Fruit fly (Drosophila melanogaster) whole organism, embryonic: ENCODE measurements around the gene mRpL51.

Source experiments
- Blimp-1 ChIP-seq: fragments of 200-800 bp; sonication (Bioruptor generic); optimal IDR thresholded peaks from 3 replicates; lab custom pipeline; 2018; ENCODE audit warnings: missing biosample characterization, missing genetic modification characterization, mild to moderate bottlenecking, moderate library complexity, missing genetic modification reagents
- CG11504 ChIP-seq: fragments of 200-800 bp; sonication (Bioruptor generic); optimal IDR thresholded peaks from 3 replicates; lab custom pipeline; 2019; ENCODE audit warnings: missing biosample characterization, mild to moderate bottlenecking, missing genetic modification characterization, moderate library complexity
- CG1233 ChIP-seq: fragments of 200-800 bp; sonication (Bioruptor generic); optimal IDR thresholded peaks from 4 replicates; lab custom pipeline; 2018; ENCODE audit warnings: missing biosample characterization, mild to moderate bottlenecking, missing genetic modification characterization
- CG12744 ChIP-seq: fragments of 200-800 bp; sonication (Bioruptor generic); optimal IDR thresholded peaks from 2 replicates; lab custom pipeline; 2016; ENCODE audit warnings: missing biosample characterization, missing genetic modification characterization
- CG17612 ChIP-seq: fragments of 200-800 bp; sonication (Bioruptor generic); IDR thresholded peaks from 2 replicates; pipeline ENCODE4 v1.3.6; 2022; ENCODE audit warnings: missing biosample characterization, missing genetic modification characterization
- CG17802 ChIP-seq: fragments of 200-800 bp; sonication (Bioruptor generic); optimal IDR thresholded peaks from 2 replicates; lab custom pipeline; 2018; ENCODE audit warnings: missing biosample characterization, mild to moderate bottlenecking, missing genetic modification characterization, moderate library complexity
- CG17912 ChIP-seq: fragments of 200-800 bp; sonication (Bioruptor generic); optimal IDR thresholded peaks from 2 replicates; lab custom pipeline; 2018; ENCODE audit warnings: missing biosample characterization, mild to moderate bottlenecking, missing genetic modification characterization
- CG33213 ChIP-seq: fragments of 200-800 bp; sonication (Bioruptor generic); optimal IDR thresholded peaks from 3 replicates; lab custom pipeline; 2016; ENCODE audit warnings: missing biosample characterization, missing genetic modification characterization
- CG33557 ChIP-seq: fragments of 200-800 bp; sonication (Bioruptor generic); optimal IDR thresholded peaks from 2 replicates; lab custom pipeline; 2019; ENCODE audit warnings: missing biosample characterization, mild to moderate bottlenecking, missing genetic modification characterization, moderate library complexity
- CG42726 ChIP-seq: fragments of 200-800 bp; sonication (Bioruptor generic); IDR thresholded peaks from 2 replicates; pipeline ENCODE4 v1.3.6; 2022; ENCODE audit warnings: missing biosample characterization, missing genetic modification characterization; ENCODE audit not compliant: partially characterized antibody
- CG6175 ChIP-seq: fragments of 200-800 bp; sonication (Bioruptor generic); IDR thresholded peaks from 3 replicates; pipeline ENCODE4 v1.3.6; 2022; ENCODE audit warnings: missing biosample characterization, missing genetic modification characterization
- CG8388 ChIP-seq: fragments of 200-800 bp; sonication (Bioruptor generic); optimal IDR thresholded peaks from 2 replicates; lab custom pipeline; 2019; ENCODE audit warnings: missing biosample characterization, mild to moderate bottlenecking, missing genetic modification characterization, moderate library complexity
- CG9609 ChIP-seq: fragments of 200-800 bp; sonication (Bioruptor generic); optimal IDR thresholded peaks from 3 replicates; lab custom pipeline; 2016; ENCODE audit warnings: missing biosample characterization, missing genetic modification characterization
- CG9932 ChIP-seq: fragments of 200-800 bp; sonication (Bioruptor generic); IDR thresholded peaks from 2 replicates; pipeline ENCODE4 v1.3.6; 2022; ENCODE audit warnings: missing biosample characterization, missing genetic modification characterization
- Camta ChIP-seq: fragments of 200-800 bp; sonication (Bioruptor generic); optimal IDR thresholded peaks from 2 replicates; lab custom pipeline; 2016; ENCODE audit warnings: missing biosample characterization, missing genetic modification characterization
- Dad ChIP-seq: fragments of 200-800 bp; sonication (Bioruptor generic); optimal IDR thresholded peaks from 3 replicates; lab custom pipeline; 2016; ENCODE audit warnings: missing biosample characterization, missing genetic modification characterization
- Dll ChIP-seq: fragments of 200-800 bp; sonication (Bioruptor generic); IDR thresholded peaks from 4 replicates; pipeline ENCODE4 v1.3.6; 2022; ENCODE audit warnings: missing biosample characterization, missing genetic modification characterization; ENCODE audit not compliant: partially characterized antibody
- Doc2 ChIP-seq: fragments of 200-800 bp; sonication (Bioruptor generic); IDR thresholded peaks from 2 replicates; pipeline ENCODE4 v1.3.6; 2022; ENCODE audit warnings: missing biosample characterization, missing genetic modification characterization
- Hey ChIP-seq: fragments of 200-800 bp; sonication (Bioruptor generic); optimal IDR thresholded peaks from 3 replicates; lab custom pipeline; 2018; ENCODE audit warnings: missing biosample characterization, mild to moderate bottlenecking, missing genetic modification characterization
- Poxn ChIP-seq: fragments of 200-800 bp; sonication (Bioruptor generic); IDR thresholded peaks from 2 replicates; pipeline ENCODE4 v1.3.6; 2022; ENCODE audit warnings: missing biosample characterization, missing genetic modification characterization
- Sry-β ChIP-seq: fragments of 200-800 bp; sonication (Bioruptor generic); optimal IDR thresholded peaks from 2 replicates; lab custom pipeline; 2018; ENCODE audit warnings: missing biosample characterization, mild to moderate bottlenecking, missing genetic modification characterization, moderate library complexity
- TFAM ChIP-seq: fragments of 200-800 bp; sonication (Bioruptor generic); optimal IDR thresholded peaks from 2 replicates; lab custom pipeline; 2017; ENCODE audit warnings: missing biosample characterization, missing genetic modification characterization, inconsistent platforms
- ap ChIP-seq: fragments of 200-800 bp; sonication (Bioruptor generic); IDR thresholded peaks from 2 replicates; pipeline ENCODE4 v1.3.6; 2022; ENCODE audit warnings: missing biosample characterization, missing genetic modification characterization
- btn ChIP-seq: fragments of 200-800 bp; sonication (Bioruptor generic); optimal IDR thresholded peaks from 2 replicates; lab custom pipeline; 2016; ENCODE audit warnings: missing biosample characterization, missing genetic modification characterization
- dimm ChIP-seq: fragments of 200-800 bp; sonication (Bioruptor generic); IDR thresholded peaks from 2 replicates; pipeline ENCODE4 v1.3.6; 2022; ENCODE audit warnings: missing biosample characterization, missing genetic modification characterization
- ewg ChIP-seq: fragments of 200-800 bp; sonication (Bioruptor generic); optimal IDR thresholded peaks from 3 replicates; lab custom pipeline; 2017; ENCODE audit warnings: mild to moderate bottlenecking, missing biosample characterization, missing genetic modification reagents, missing genetic modification characterization
- fd3F ChIP-seq: fragments of 200-800 bp; sonication (Bioruptor generic); optimal IDR thresholded peaks from 2 replicates; lab custom pipeline; 2018; ENCODE audit warnings: missing biosample characterization, mild to moderate bottlenecking, missing genetic modification characterization, moderate library complexity
- fd64A ChIP-seq: fragments of 200-800 bp; sonication (Bioruptor generic); optimal IDR thresholded peaks from 3 replicates; lab custom pipeline; 2018; ENCODE audit warnings: missing biosample characterization, mild to moderate bottlenecking, missing genetic modification characterization
- hb ChIP-seq: fragments of 200-800 bp; sonication (Bioruptor generic); IDR thresholded peaks from 3 replicates; pipeline ENCODE4 v1.3.6; 2022; ENCODE audit warnings: missing biosample characterization, missing genetic modification characterization; ENCODE audit not compliant: partially characterized antibody
- jigr1 ChIP-seq: fragments of 200-800 bp; sonication (Bioruptor generic); IDR thresholded peaks from 3 replicates; pipeline ENCODE4 v1.3.6; 2022; ENCODE audit warnings: missing biosample characterization, missing genetic modification characterization
- ken ChIP-seq: fragments of 200-800 bp; sonication (Bioruptor generic); IDR thresholded peaks from 3 replicates; pipeline ENCODE4 v1.3.6; 2022; ENCODE audit warnings: missing biosample characterization, missing genetic modification characterization
- knrl ChIP-seq: fragments of 200-800 bp; sonication (Bioruptor generic); IDR thresholded peaks from 3 replicates; pipeline ENCODE4 v1.3.6; 2022; ENCODE audit warnings: missing biosample characterization, missing genetic modification characterization; ENCODE audit not compliant: partially characterized antibody
- lbe ChIP-seq: fragments of 200-800 bp; sonication (Bioruptor generic); optimal IDR thresholded peaks from 2 replicates; lab custom pipeline; 2016; ENCODE audit warnings: missing biosample characterization, mild to moderate bottlenecking, missing genetic modification characterization
- mam ChIP-seq: fragments of 200-800 bp; sonication (Bioruptor generic); optimal IDR thresholded peaks from 3 replicates; lab custom pipeline; 2016; ENCODE audit warnings: missing biosample characterization, missing genetic modification characterization
- mirr ChIP-seq: fragments of 200-800 bp; sonication (Bioruptor generic); optimal IDR thresholded peaks from 3 replicates; lab custom pipeline; 2018; ENCODE audit warnings: missing biosample characterization, mild to moderate bottlenecking, missing genetic modification characterization
- pan ChIP-seq, 4 experiments: fragments of >200 bp in 3 of 4; fragments of 200-800 bp in 1 of 4; sonication (Bioruptor generic) in 1 of 4; optimal IDR thresholded peaks in 3 of 4; IDR thresholded peaks in 1 of 4; 2 replicates each; pipeline versions ENCODE4 v1.3.6 to Lab custom; 2017 to 2022; ENCODE audit warnings: missing biosample characterization in 2 of 4, missing genetic modification characterization in 2 of 4, mixed read lengths in 1 of 4
- peb ChIP-seq: fragments of 200-800 bp; sonication (Bioruptor generic); IDR thresholded peaks from 2 replicates; pipeline ENCODE4 v1.3.6; 2022; ENCODE audit warnings: missing biosample characterization, missing genetic modification characterization
- pita ChIP-seq: fragments of 200-800 bp; sonication (Bioruptor generic); optimal IDR thresholded peaks from 2 replicates; lab custom pipeline; 2017; ENCODE audit warnings: missing biosample characterization, mild to moderate bottlenecking, missing genetic modification characterization
- pnt ChIP-seq: fragments of 200-800 bp; sonication (Bioruptor generic); optimal IDR thresholded peaks from 3 replicates; lab custom pipeline; 2016; ENCODE audit warnings: missing biosample characterization, missing genetic modification characterization
- prd ChIP-seq, 3 experiments: fragments of >200 bp in 2 of 3; fragments of 200-800 bp in 1 of 3; sonication (Bioruptor generic) in 1 of 3; optimal IDR thresholded peaks in 2 of 3; IDR thresholded peaks in 1 of 3; 2 replicates in 2 of 3; 3 replicates in 1 of 3; pipeline versions ENCODE4 v1.3.6 to Lab custom; 2017 to 2022; ENCODE audit warnings: missing biosample characterization in 1 of 3, missing genetic modification characterization in 1 of 3
- psq ChIP-seq: fragments of 200-800 bp; sonication (Bioruptor generic); optimal IDR thresholded peaks from 2 replicates; lab custom pipeline; 2017; ENCODE audit warnings: missing biosample characterization, missing genetic modification characterization
- run ChIP-seq: fragments of 200-800 bp; sonication (Bioruptor generic); optimal IDR thresholded peaks from 3 replicates; lab custom pipeline; 2018; ENCODE audit warnings: missing biosample characterization, mild to moderate bottlenecking, missing genetic modification characterization
- sug ChIP-seq: fragments of 200-800 bp; optimal IDR thresholded peaks from 2 replicates; lab custom pipeline; 2019; ENCODE audit warnings: missing biosample characterization, mild to moderate bottlenecking, missing genetic modification characterization, moderate library complexity
- tna ChIP-seq: fragments of 200-800 bp; sonication (Bioruptor generic); IDR thresholded peaks from 2 replicates; pipeline ENCODE4 v1.3.6; 2022; ENCODE audit warnings: missing biosample characterization, missing genetic modification characterization; ENCODE audit not compliant: partially characterized antibody
- trem ChIP-seq: fragments of 200-800 bp; optimal IDR thresholded peaks from 3 replicates; lab custom pipeline; 2019; ENCODE audit warnings: missing biosample characterization, mild to moderate bottlenecking, missing genetic modification characterization, moderate library complexity
- tx ChIP-seq: fragments of 200-800 bp; sonication (Bioruptor generic); optimal IDR thresholded peaks from 2 replicates; lab custom pipeline; 2016; ENCODE audit warnings: missing biosample characterization, missing genetic modification characterization
- unpg ChIP-seq: fragments of 200-800 bp; sonication (Bioruptor generic); optimal IDR thresholded peaks from 3 replicates; lab custom pipeline; 2018; ENCODE audit warnings: missing biosample characterization, mild to moderate bottlenecking, missing genetic modification characterization, moderate library complexity

mRpL51 gene

DNA sequence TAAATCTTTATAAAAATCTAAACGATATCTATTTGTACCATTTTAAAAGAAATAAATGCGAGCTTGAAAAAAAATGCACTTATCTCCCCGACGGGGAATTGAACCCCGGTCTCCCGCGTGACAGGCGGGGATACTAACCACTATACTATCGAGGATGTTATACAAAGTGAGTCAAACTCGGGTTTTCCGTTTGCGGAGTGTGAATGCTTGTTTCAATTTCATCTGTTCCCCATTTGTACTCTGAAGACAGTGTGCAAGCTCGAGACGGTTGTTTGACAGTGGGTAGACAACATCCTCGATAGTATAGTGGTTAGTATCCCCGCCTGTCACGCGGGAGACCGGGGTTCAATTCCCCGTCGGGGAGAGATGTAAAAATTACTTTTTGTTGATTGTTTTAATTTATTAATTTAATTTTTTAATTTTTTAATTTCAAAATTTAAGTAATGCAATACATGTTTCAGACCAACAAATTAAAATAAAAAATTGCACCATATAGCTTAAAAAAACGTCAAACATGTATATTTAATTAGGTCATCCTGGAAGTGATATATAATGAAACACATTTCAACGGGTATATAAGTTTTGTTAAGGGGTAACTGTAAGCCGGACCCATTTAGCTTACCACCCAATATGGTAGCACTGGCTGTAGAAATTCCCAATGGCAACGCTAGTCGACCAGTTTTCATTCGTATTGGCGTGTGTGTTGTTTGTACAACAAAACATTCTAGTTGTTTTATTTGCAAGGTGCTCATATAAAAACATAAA, 24.5 kb upstream of the mRpL51 start, which contains the start of gene Sema1a (continued):
- TF ChIP-seq Camta (peak; percentile 50), prd (optimal IDR thresholded peaks at IDR 0.05; lab: Kevin White, UChicago) (no peak), prd (GFP tag; IDR thresholded peaks at IDR 0.05; lab: Robert Waterston, UW) (peak; percentile 80), pan (optimal IDR thresholded peaks at IDR 0.05; lab: Kevin White, UChicago) (peak in 1 of 2 experiments; percentile 54), pan (GFP tag; optimal IDR thresholded peaks at IDR 0.05 in 1 of 2, IDR thresholded peaks at IDR 0.05 in 1 of 2) (peak in 1 of 2 experiments; percentile 81), CG12744 (no peak), dimm (no peak), CG17612 (GFP tag; lab: Robert Waterston, UW) (no peak), lbe (GFP tag; lab: Kevin White, UChicago) (no peak), jigr1 (no peak; the same call in 2 of the 3 replicates), CG33213 (GFP tag; lab: Kevin White, UChicago) (peak; percentile 25), psq (GFP tag; lab: Kevin White, UChicago) (no peak), pita (no peak), fd64A (no peak), Dad (GFP tag; lab: Kevin White, UChicago) (peak; percentile 30), mirr (GFP tag; lab: Kevin White, UChicago) (peak; percentile 6), tx (GFP tag; lab: Kevin White, UChicago) (peak; percentile 31), Poxn (GFP tag; lab: Robert Waterston, UW) (peak; percentile 67; the same call in 1 of the 2 replicates), CG1233 (GFP tag; lab: Kevin White, UChicago) (peak; percentile 28), Blimp-1 (GFP tag; lab: Kevin White, UChicago) (peak; percentile 47), knrl (GFP tag; lab: Robert Waterston, UW) (no peak; the same call in 1 of the 3 replicates), ken (GFP tag; lab: Robert Waterston, UW) (peak; percentile 74), Dll (GFP tag; lab: Robert Waterston, UW) (peak; percentile 65), Sry-β (GFP tag; lab: Kevin White, UChicago) (no peak), CG6175 (GFP tag; lab: Robert Waterston, UW) (no peak), CG9932 (peak; percentile 76), btn (GFP tag; lab: Kevin White, UChicago) (no peak), fd3F (GFP tag; lab: Kevin White, UChicago) (peak; percentile 83), trem (tag; lab: Kevin White, UChicago) (peak; percentile 42), Doc2 (GFP tag; lab: Robert Waterston, UW) (no peak), sug (tag; lab: Kevin White, UChicago) (peak; percentile 51), ap (GFP tag; lab: Robert Waterston, UW) (0 out of 2 replicates have a peak, but pooled peaks have one; percentile 40), CG17802 (tag; lab: Kevin White, UChicago) (no peak), TFAM (no peak), hb (GFP tag; lab: Robert Waterston, UW) (peak; percentile 64; the same call in 2 of the 3 replicates), CG11504 (tag; lab: Kevin White, UChicago) (peak; percentile 82), peb (GFP tag; lab: Robert Waterston, UW) (no peak), unpg (GFP tag; lab: Kevin White, UChicago) (peak; percentile 92), Hey (tag; lab: Kevin White, UChicago) (no peak), ewg (GFP tag; lab: Kevin White, UChicago) (peak; percentile 70), tna (GFP tag; lab: Robert Waterston, UW) (peak; percentile 84), CG33557 (peak; percentile 38), mam (GFP tag; lab: Kevin White, UChicago) (peak; percentile 87), CG42726 (peak; percentile 95), CG8388 (GFP tag; lab: Kevin White, UChicago) (peak; percentile 39), CG9609 (GFP tag; lab: Kevin White, UChicago) (peak; percentile 45), pnt (peak; percentile 43), CG17912 (no peak), run (peak; percentile 48)
